Worm (Caenorhabditis elegans) whole organism, young adult: Measurements from ENCODE around the gene F41H10.1.
A peak's percentile ranks its signal among the peaks of the same experiment; 100 is the strongest.

Source experiments
- B0035.1 ChIP-seq: sonication (generic microtip); optimal IDR thresholded peaks from 2 replicates; lab custom pipeline; 2016; ENCODE audit warnings: missing genetic modification characterization, mild to moderate bottlenecking, missing compliant biosample characterization, missing genotype, missing genetic modification reagents
- B0261.1 ChIP-seq: sonication (generic microtip); optimal IDR thresholded peaks from 2 replicates; lab custom pipeline; 2016; ENCODE audit warnings: mild to moderate bottlenecking, missing genetic modification characterization, moderate library complexity, missing compliant biosample characterization
- B0336.3 ChIP-seq: fragments of 200-800 bp; sonication (Bioruptor generic); IDR thresholded peaks from 2 replicates; pipeline ENCODE4 v1.3.6; 2022; ENCODE audit warnings: missing genetic modification characterization, missing compliant biosample characterization
- C06A6.2 ChIP-seq: fragments of 200-800 bp; sonication (Bioruptor generic); conservative IDR thresholded peaks from 2 replicates; pipeline ENCODE4 v1.3.6; 2022; ENCODE audit warnings: missing genetic modification characterization, missing compliant biosample characterization
- F10E7.11 ChIP-seq: sonication (generic microtip); optimal IDR thresholded peaks from 2 replicates; lab custom pipeline; 2017; ENCODE audit warnings: mild to moderate bottlenecking, missing genetic modification characterization, moderate library complexity, missing compliant biosample characterization
- F37B4.10 ChIP-seq: fragments of 200-800 bp; sonication (Bioruptor generic); IDR thresholded peaks from 2 replicates; pipeline ENCODE4 v1.3.6; 2022; ENCODE audit warnings: missing genetic modification characterization, missing compliant biosample characterization
- F49E8.2 ChIP-seq: sonication (generic microtip); optimal IDR thresholded peaks from 3 replicates; lab custom pipeline; 2017; ENCODE audit warnings: missing genetic modification characterization, mild to moderate bottlenecking, missing compliant biosample characterization, antibody characterized with exemption, moderate library complexity; ENCODE audit not compliant: insufficient read depth
- K11D2.4 ChIP-seq: fragments of 200-800 bp; sonication (Bioruptor generic); IDR thresholded peaks from 2 replicates; pipeline ENCODE4 v1.3.6; 2022; ENCODE audit warnings: missing genetic modification reagents, missing genetic modification characterization, missing compliant biosample characterization
- Y53F4B.3 ChIP-seq: fragments of 200-800 bp; sonication (Bioruptor generic); IDR thresholded peaks from 2 replicates; pipeline ENCODE4 v1.3.6; 2022; ENCODE audit warnings: missing genetic modification reagents, missing genetic modification characterization, missing compliant biosample characterization
- Y53G8AR.9 ChIP-seq: fragments of 200-800 bp; sonication (Bioruptor generic); conservative IDR thresholded peaks from 2 replicates; pipeline ENCODE4 v1.3.6; 2022; ENCODE audit warnings: missing genetic modification reagents, missing genetic modification characterization, missing compliant biosample characterization
- Y56A3A.18 ChIP-seq: fragments of 200-800 bp; sonication (Bioruptor generic); IDR thresholded peaks from 2 replicates; pipeline ENCODE4 v1.3.6; 2022; ENCODE audit warnings: missing genetic modification reagents, missing genetic modification characterization, missing compliant biosample characterization
- Y95B8A.8 ChIP-seq: fragments of 200-800 bp; sonication (Bioruptor generic); IDR thresholded peaks from 2 replicates; pipeline ENCODE4 v1.3.6; 2022; ENCODE audit warnings: missing genetic modification reagents, missing genetic modification characterization, missing compliant biosample characterization
- ZK185.1 ChIP-seq: sonication (generic microtip); optimal IDR thresholded peaks from 2 replicates; lab custom pipeline; 2016; ENCODE audit warnings: mild to moderate bottlenecking, missing genetic modification characterization, missing compliant biosample characterization; ENCODE audit not compliant: poor library complexity, severe bottlenecking
- ama-1 ChIP-seq, 3 experiments: fragments of 150-350 bp in 1 of 3; sonication (generic microtip) in 2 of 3; optimal IDR thresholded peaks; 2 replicates each; lab custom pipeline; 2014 to 2018; ENCODE audit warnings: missing biosample characterization in 2 of 3, missing genetic modification characterization in 2 of 3, missing genetic modification reagents in 2 of 3
- athp-1 ChIP-seq: sonication (generic microtip); optimal IDR thresholded peaks from 2 replicates; lab custom pipeline; 2017; ENCODE audit warnings: mild to moderate bottlenecking, missing genetic modification characterization, missing compliant biosample characterization
- ceh-91 ChIP-seq: fragments of 200-800 bp; sonication (Bioruptor generic); IDR thresholded peaks from 2 replicates; pipeline ENCODE4 v1.3.6; 2022; ENCODE audit warnings: missing genetic modification reagents, missing genetic modification characterization, missing compliant biosample characterization
- ekl-4 ChIP-seq: fragments of 200-800 bp; sonication (Bioruptor generic); IDR thresholded peaks from 2 replicates; pipeline ENCODE4 v1.3.6; 2022; ENCODE audit warnings: missing genetic modification reagents, missing genetic modification characterization, missing compliant biosample characterization
- ets-4 ChIP-seq: fragments of 200-800 bp; sonication (Bioruptor generic); optimal IDR thresholded peaks from 2 replicates; lab custom pipeline; 2018; ENCODE audit warnings: mild to moderate bottlenecking, missing genetic modification characterization, missing compliant biosample characterization
- gei-17 ChIP-seq: fragments of 200-800 bp; sonication (Bioruptor generic); optimal IDR thresholded peaks from 2 replicates; lab custom pipeline; 2018; ENCODE audit warnings: mild to moderate bottlenecking, missing genetic modification characterization, missing compliant biosample characterization
- hmg-1.2 ChIP-seq: fragments of 200-800 bp; sonication (Bioruptor generic); IDR thresholded peaks from 2 replicates; pipeline ENCODE4 v1.3.6; 2022; ENCODE audit warnings: missing genetic modification reagents, missing genetic modification characterization, missing compliant biosample characterization
- lag-1 ChIP-seq: fragments of 200-800 bp; sonication (Bioruptor generic); IDR thresholded peaks from 2 replicates; pipeline ENCODE4 v1.3.6; 2022; ENCODE audit warnings: missing genetic modification reagents, missing genetic modification characterization, missing compliant biosample characterization
- let-526 ChIP-seq: fragments of 200-800 bp; sonication (Bioruptor generic); IDR thresholded peaks from 2 replicates; pipeline ENCODE4 v1.3.6; 2022; ENCODE audit warnings: missing genetic modification reagents, missing genetic modification characterization, missing compliant biosample characterization
- let-607 ChIP-seq, 2 experiments: fragments of 200-800 bp in 1 of 2; sonication (Bioruptor generic) in 1 of 2; sonication (generic microtip) in 1 of 2; optimal IDR thresholded peaks; 2 replicates each; lab custom pipeline; 2016 to 2018; ENCODE audit warnings: mild to moderate bottlenecking in 2 of 2, missing compliant biosample characterization in 2 of 2, missing genetic modification characterization in 2 of 2, moderate library complexity in 2 of 2, missing genotype in 1 of 2
- lin-26 ChIP-seq: fragments of 200-800 bp; sonication (Bioruptor generic); IDR thresholded peaks from 2 replicates; pipeline ENCODE4 v1.3.6; 2022; ENCODE audit warnings: missing genetic modification reagents, missing genetic modification characterization, missing compliant biosample characterization
- lin-35 ChIP-seq, 3 experiments: fragments of 150-350 bp in 2 of 3; sonication (generic microtip) in 1 of 3; optimal IDR thresholded peaks; 2 replicates each; lab custom pipeline; 2014 to 2018; ENCODE audit warnings: missing biosample characterization in 3 of 3, missing genetic modification characterization in 3 of 3, missing genetic modification reagents in 3 of 3
- lin-40 ChIP-seq: sonication (generic microtip); optimal IDR thresholded peaks from 2 replicates; lab custom pipeline; 2016; ENCODE audit warnings: missing genetic modification characterization, mild to moderate bottlenecking, missing compliant biosample characterization, missing genotype, missing genetic modification reagents
- lin-54 ChIP-seq: fragments of 200-800 bp; sonication (Bioruptor generic); optimal IDR thresholded peaks from 2 replicates; lab custom pipeline; 2018; ENCODE audit warnings: mild to moderate bottlenecking, missing genetic modification characterization, missing compliant biosample characterization
- lir-1 ChIP-seq: fragments of 200-800 bp; sonication (Bioruptor generic); conservative IDR thresholded peaks from 2 replicates; pipeline ENCODE4 v1.3.6; 2022; ENCODE audit warnings: missing genetic modification reagents, missing genetic modification characterization, missing compliant biosample characterization
- lsl-1 ChIP-seq: fragments of 200-800 bp; sonication (Bioruptor generic); optimal IDR thresholded peaks from 2 replicates; lab custom pipeline; 2018; ENCODE audit warnings: mild to moderate bottlenecking, missing genetic modification characterization, moderate library complexity, missing compliant biosample characterization
- mel-28 ChIP-seq: sonication (generic microtip); optimal IDR thresholded peaks from 2 replicates; lab custom pipeline; 2016; ENCODE audit warnings: borderline replicate concordance, mild to moderate bottlenecking, missing genetic modification characterization, missing compliant biosample characterization
- mxl-1 ChIP-seq: sonication (generic microtip); optimal IDR thresholded peaks from 2 replicates; lab custom pipeline; 2016; ENCODE audit warnings: missing genetic modification characterization, missing compliant biosample characterization
- nfya-2 ChIP-seq: fragments of 200-800 bp; sonication (Bioruptor generic); IDR thresholded peaks from 2 replicates; pipeline ENCODE4 v1.3.6; 2022; ENCODE audit warnings: missing genetic modification reagents, missing genetic modification characterization, missing compliant biosample characterization
- nhr-80 ChIP-seq: sonication (generic microtip); optimal IDR thresholded peaks from 2 replicates; lab custom pipeline; 2016; ENCODE audit warnings: missing genetic modification characterization, missing compliant biosample characterization
- nhr-90 ChIP-seq: sonication (generic microtip); optimal IDR thresholded peaks from 2 replicates; lab custom pipeline; 2016; ENCODE audit warnings: missing genotype, mild to moderate bottlenecking, missing genetic modification characterization, missing compliant biosample characterization
- rcor-1 ChIP-seq: fragments of 200-800 bp; sonication (Bioruptor generic); IDR thresholded peaks from 2 replicates; pipeline ENCODE4 v1.3.6; 2022; ENCODE audit warnings: missing genetic modification reagents, missing genetic modification characterization, missing compliant biosample characterization
- repo-1 ChIP-seq: sonication (generic microtip); optimal IDR thresholded peaks from 2 replicates; lab custom pipeline; 2017; ENCODE audit warnings: mild to moderate bottlenecking, missing genetic modification characterization, missing compliant biosample characterization
- rpc-1 ChIP-seq, 2 experiments: fragments of 150-350 bp in 1 of 2; sonication (generic microtip) in 1 of 2; optimal IDR thresholded peaks; 2 replicates each; lab custom pipeline; 2014 to 2018; ENCODE audit warnings: missing biosample characterization in 1 of 2, missing genetic modification characterization in 1 of 2, missing genetic modification reagents in 1 of 2, missing genotype in 1 of 2
- sea-2 ChIP-seq: fragments of 200-800 bp; sonication (Bioruptor generic); IDR thresholded peaks from 2 replicates; pipeline ENCODE4 v1.3.6; 2022; ENCODE audit warnings: missing genetic modification characterization, missing compliant biosample characterization
- snpc-1.1 ChIP-seq: sonication (generic microtip); optimal IDR thresholded peaks from 2 replicates; lab custom pipeline; 2017; ENCODE audit warnings: missing genetic modification characterization, mild to moderate bottlenecking, missing compliant biosample characterization, antibody characterized with exemption, moderate library complexity, missing genotype, missing genetic modification reagents; ENCODE audit not compliant: insufficient read depth
- snpc-3.4 ChIP-seq: sonication (generic microtip); optimal IDR thresholded peaks from 2 replicates; lab custom pipeline; 2017; ENCODE audit warnings: missing genetic modification characterization, mild to moderate bottlenecking, missing compliant biosample characterization, antibody characterized with exemption, moderate library complexity, missing genotype, missing genetic modification reagents
- somi-1 ChIP-seq: fragments of 200-800 bp; sonication (Bioruptor generic); optimal IDR thresholded peaks from 2 replicates; lab custom pipeline; 2018; ENCODE audit warnings: mild to moderate bottlenecking, missing genetic modification characterization, missing compliant biosample characterization
- zim-3 ChIP-seq: sonication (generic microtip); optimal IDR thresholded peaks from 2 replicates; lab custom pipeline; 2017; ENCODE audit warnings: mild to moderate bottlenecking, missing genetic modification characterization, moderate library complexity, missing compliant biosample characterization
- ztf-26 ChIP-seq: sonication (generic microtip); optimal IDR thresholded peaks from 2 replicates; lab custom pipeline; 2017; ENCODE audit warnings: missing genetic modification characterization, missing compliant biosample characterization

The F41H10.1 gene

ce11 chrIV:5382609-5383008 lies at the start of gene F41H10.1:
Gene F41H10.1 (plus strand): TSS chrIV:5382909.
- TF ChIP-seq B0336.3 (GFP tag; lab: Robert Waterston, UW) (no peak), hmg-1.2 (GFP tag; lab: Robert Waterston, UW) (no peak), B0035.1 (tag; lab: Kevin White, UChicago) (no peak), ekl-4 (no peak), gei-17 (GFP tag; lab: Kevin White, UChicago) (no peak), lag-1 (no peak), rcor-1 (GFP tag; lab: Robert Waterston, UW) (no peak), ets-4 (GFP tag; lab: Kevin White, UChicago) (no peak), lir-1 (GFP tag; lab: Robert Waterston, UW) (no peak), lin-40 (tag; lab: Kevin White, UChicago) (no peak), Y53F4B.3 (GFP tag; lab: Robert Waterston, UW) (no peak)

- TF ChIP-seq ZK185.1 (tag; lab: Kevin White, UChicago) (no peak), somi-1 (peak; percentile 4), F37B4.10 (GFP tag; lab: Robert Waterston, UW) (no peak), let-607 (tag; optimal IDR thresholded peaks at IDR 0.05; lab: Kevin White, UChicago) (no peak)
Observed at ce11 chrIV:5333484-5333883, 49.2 kb upstream of the F41H10.1 start.

ce11 chrIV:5334518-5334917 lies 48.2 kb upstream of the F41H10.1 start:
- TF ChIP-seq lsl-1 (no peak), rpc-1 (optimal IDR thresholded peaks at IDR 0.05; lab: Kevin White, UChicago) (peak; percentile 78), rpc-1 (tag; optimal IDR thresholded peaks at IDR 0.05; lab: Kevin White, UChicago) (peak; percentile 85), ZK185.1 (tag; lab: Kevin White, UChicago) (peak; percentile 87), F10E7.11 (no peak), lin-35 (GFP tag; optimal IDR thresholded peaks at IDR 0.05; lab: Kevin White, UChicago) (no peak), Y56A3A.18 (GFP tag; lab: Robert Waterston, UW) (0 out of 2 replicates have a peak, but pooled peaks have one; percentile 51), athp-1 (tag; lab: Kevin White, UChicago) (peak; percentile 31), nfya-2 (GFP tag; lab: Robert Waterston, UW) (no peak), F49E8.2 (no peak), ama-1 (optimal IDR thresholded peaks at IDR 0.05; lab: Kevin White, UChicago) (no peak), ama-1 (GFP tag; optimal IDR thresholded peaks at IDR 0.05; lab: Kevin White, UChicago) (peak in 1 of 2 experiments; percentile 66), F37B4.10 (GFP tag; lab: Robert Waterston, UW) (no peak), Y53G8AR.9 (GFP tag; lab: Robert Waterston, UW) (no peak), B0261.1 (tag; lab: Kevin White, UChicago) (peak; percentile 77), ztf-26 (peak; percentile 21), C06A6.2 (GFP tag; lab: Robert Waterston, UW) (no peak), repo-1 (tag; lab: Kevin White, UChicago) (peak; percentile 35), lin-26 (GFP tag; lab: Robert Waterston, UW) (no peak; the same call in none of the 2 replicates), Y95B8A.8 (GFP tag; lab: Robert Waterston, UW) (no peak), mel-28 (tag; lab: Kevin White, UChicago) (no peak), B0035.1 (tag; lab: Kevin White, UChicago) (no peak), ceh-91 (GFP tag; lab: Robert Waterston, UW) (no peak), let-526 (peak; percentile 81; the same call in 1 of the 2 replicates), snpc-3.4 (peak; percentile 24), lin-40 (tag; lab: Kevin White, UChicago) (peak; percentile 43), snpc-1.1 (tag; lab: Kevin White, UChicago) (peak; percentile 42), nhr-90 (tag; lab: Kevin White, UChicago) (no peak), sea-2 (GFP tag; lab: Robert Waterston, UW) (no peak), lin-54 (no peak), gei-17 (GFP tag; lab: Kevin White, UChicago) (no peak), mxl-1 (tag; lab: Kevin White, UChicago) (no peak), zim-3 (tag; lab: Kevin White, UChicago) (no peak), nhr-80 (tag; lab: Kevin White, UChicago) (peak; percentile 24), K11D2.4 (GFP tag; lab: Robert Waterston, UW) (peak; percentile 69; the same call in 1 of the 2 replicates)
